Worm (Caenorhabditis elegans): ENCODE measurements around the gene ctf-4.

ce11 chrV:11002434-11002833, 37.1 kb upstream of the ctf-4 start, which contains the start of gene F53B7.4:
- TF ChIP-seq snpc-1.1 (tag; optimal IDR thresholded peaks at IDR 0.05; ENCODE audit: insufficient read depth) (no peak), madf-3 (GFP tag; IDR thresholded peaks at IDR 0.05) (no peak), ztf-26 (tag; optimal IDR thresholded peaks at IDR 0.05) (no peak), lir-1 (GFP tag; conservative IDR thresholded peaks at IDR 0.05) (no peak), C17E4.6 (GFP tag; IDR thresholded peaks at IDR 0.05) (no peak), ztf-28 (GFP tag; IDR thresholded peaks at IDR 0.05) (no peak), B0019.2 (GFP tag; conservative IDR thresholded peaks at IDR 0.05) (no peak), mxl-1 (tag; optimal IDR thresholded peaks at IDR 0.05) (no peak)

All from whole organism, young adult.